Fruit fly (Drosophila melanogaster): ENCODE results near the gene CG12531.

CG12531 gene

dm6 chrX:19692951-19693698 lies 25.6 kb upstream of the CG12531 start, which contains the start of gene Mer (continued):
- TF ChIP-seq grau (tag; optimal IDR thresholded peaks at IDR 0.05) (peak; percentile 85), nom (GFP tag; optimal IDR thresholded peaks at IDR 0.05) (peak; percentile 79), Kr (GFP tag; optimal IDR thresholded peaks at IDR 0.05) (no peak), Fer2 (tag; optimal IDR thresholded peaks at IDR 0.05) (peak; percentile 35), bsh (GFP tag; optimal IDR thresholded peaks at IDR 0.05) (peak; percentile 76 to 82), ken (GFP tag; IDR thresholded peaks at IDR 0.05) (peak; percentile 76), CG42726 (GFP tag; IDR thresholded peaks at IDR 0.05; ENCODE audit: partially characterized antibody) (no peak), CG15011 (GFP tag; optimal IDR thresholded peaks at IDR 0.05) (no peak), cas (GFP tag; IDR thresholded peaks at IDR 0.05) (peak; percentile 82), HLH3B (GFP tag; IDR thresholded peaks at IDR 0.05) (peak; percentile 83), Atf3 (GFP tag; optimal IDR thresholded peaks at IDR 0.05) (peak; percentile 66), CG7786 (GFP tag; optimal IDR thresholded peaks at IDR 0.05) (peak; percentile 81), CG10209 (GFP tag; optimal IDR thresholded peaks at IDR 0.05) (peak; percentile 82), Scr (GFP tag; IDR thresholded peaks at IDR 0.05; ENCODE audit: partially characterized antibody) (no peak), da (GFP tag; optimal IDR thresholded peaks at IDR 0.05) (peak; percentile 52), gcm (GFP tag; optimal IDR thresholded peaks at IDR 0.05) (peak; percentile 83), dati (GFP tag; IDR thresholded peaks at IDR 0.05) (peak; percentile 63; the same call in 1 of the 2 replicates), otp (GFP tag; IDR thresholded peaks at IDR 0.05) (peak; percentile 76; the same call in 2 of the 3 replicates), CG18262 (tag; optimal IDR thresholded peaks at IDR 0.05) (peak; percentile 84), sr (GFP tag; IDR thresholded peaks at IDR 0.05) (peak; percentile 31; the same call in 1 of the 3 replicates), klu (GFP tag; IDR thresholded peaks at IDR 0.05) (peak; percentile 51; the same call in 1 of the 2 replicates), dmrt11E (tag; optimal IDR thresholded peaks at IDR 0.05) (peak; percentile 76), CG34376 (GFP tag; optimal IDR thresholded peaks at IDR 0.05) (peak; percentile 90), CG8388 (GFP tag; optimal IDR thresholded peaks at IDR 0.05) (peak; percentile 73), CG3838 (GFP tag; optimal IDR thresholded peaks at IDR 0.05) (no peak), Fer3 (tag; optimal IDR thresholded peaks at IDR 0.05) (peak; percentile 81), CG9215 (GFP tag; IDR thresholded peaks at IDR 0.05) (peak; percentile 66), vfl (GFP tag; optimal IDR thresholded peaks at IDR 0.05) (peak; percentile 76), Hey (tag; optimal IDR thresholded peaks at IDR 0.05) (no peak), Sry-β (GFP tag; optimal IDR thresholded peaks at IDR 0.05) (peak; percentile 14), unc-4 (GFP tag; IDR thresholded peaks at IDR 0.05; ENCODE audit: partially characterized antibody) (no peak), CG7987 (GFP tag; optimal IDR thresholded peaks at IDR 0.05) (peak; percentile 76), ac (GFP tag; optimal IDR thresholded peaks at IDR 0.05) (peak; percentile 60), CG34224 (GFP tag; IDR thresholded peaks at IDR 0.05; ENCODE audit: partially characterized antibody) (no peak), Trl (optimal IDR thresholded peaks at IDR 0.05) (no peak), Trl (GFP tag; optimal IDR thresholded peaks at IDR 0.05) (peak; percentile 89), br (optimal IDR thresholded peaks at IDR 0.05) (no peak), nau (GFP tag; optimal IDR thresholded peaks at IDR 0.05) (no peak), slp2 (GFP tag; optimal IDR thresholded peaks at IDR 0.05) (peak; percentile 69), dimm (GFP tag; IDR thresholded peaks at IDR 0.05) (peak; percentile 37; the same call in 1 of the 2 replicates), her (GFP tag; optimal IDR thresholded peaks at IDR 0.05) (peak; percentile 91), chm (GFP tag; IDR thresholded peaks at IDR 0.05) (peak; percentile 84), Rx (GFP tag; IDR thresholded peaks at IDR 0.05) (peak; percentile 63), CG16779 (GFP tag; IDR thresholded peaks at IDR 0.05) (0 out of 2 replicates have a peak, but pooled peaks have one; percentile 27), Hsf (GFP tag; optimal IDR thresholded peaks at IDR 0.05) (peak; percentile 88), fd64A (GFP tag; optimal IDR thresholded peaks at IDR 0.05) (peak; percentile 62)
